Fruit fly (Drosophila melanogaster) whole organism, prepupa: ENCODE results near the gene Fer3HCH.

Experiments
- Blimp-1 ChIP-seq: fragments of 200-800 bp; sonication (Bioruptor generic); optimal IDR thresholded peaks from 3 replicates; lab custom pipeline; 2017; ENCODE audit warnings: missing biosample characterization, missing genetic modification characterization, mild to moderate bottlenecking, moderate library complexity, missing genetic modification reagents
- CG10669 ChIP-seq: fragments of 200-800 bp; sonication (Bioruptor generic); optimal IDR thresholded peaks from 3 replicates; lab custom pipeline; 2018; ENCODE audit warnings: missing biosample characterization, mild to moderate bottlenecking, missing genetic modification characterization, moderate library complexity
- CG11294 ChIP-seq: fragments of 200-800 bp; sonication (Bioruptor generic); IDR thresholded peaks from 2 replicates; pipeline ENCODE4 v1.3.6; 2022; ENCODE audit warnings: missing biosample characterization, missing genetic modification characterization
- CG11762 ChIP-seq: fragments of 200-800 bp; sonication (Bioruptor generic); optimal IDR thresholded peaks from 3 replicates; lab custom pipeline; 2016; ENCODE audit warnings: missing biosample characterization, missing genetic modification characterization; ENCODE audit not compliant: insufficient read depth
- CG15336 ChIP-seq: fragments of 200-800 bp; sonication (Bioruptor generic); IDR thresholded peaks from 2 replicates; pipeline ENCODE4 v1.3.6; 2022; ENCODE audit warnings: missing biosample characterization, missing genetic modification characterization
- CG1621 ChIP-seq: fragments of 200-800 bp; sonication (Bioruptor generic); optimal IDR thresholded peaks from 3 replicates; lab custom pipeline; 2018; ENCODE audit warnings: missing biosample characterization, mild to moderate bottlenecking, missing genetic modification characterization
- CG16779 ChIP-seq: fragments of 200-800 bp; sonication (Bioruptor generic); optimal IDR thresholded peaks from 3 replicates; lab custom pipeline; 2017; ENCODE audit warnings: missing biosample characterization, mild to moderate bottlenecking, missing genetic modification characterization
- CG3032 ChIP-seq: fragments of 200-800 bp; optimal IDR thresholded peaks from 2 replicates; lab custom pipeline; 2019; ENCODE audit warnings: missing biosample characterization, mild to moderate bottlenecking, missing genetic modification characterization, moderate library complexity
- CG31627 ChIP-seq: fragments of 200-800 bp; sonication (Bioruptor generic); optimal IDR thresholded peaks from 3 replicates; lab custom pipeline; 2016; ENCODE audit warnings: missing biosample characterization, missing genetic modification characterization
- CG32006 ChIP-seq: fragments of 200-800 bp; sonication (Bioruptor generic); optimal IDR thresholded peaks from 3 replicates; lab custom pipeline; 2017; ENCODE audit warnings: missing biosample characterization, mild to moderate bottlenecking, missing genetic modification characterization
- CG34406 ChIP-seq: fragments of 200-800 bp; sonication (Bioruptor generic); optimal IDR thresholded peaks from 3 replicates; lab custom pipeline; 2016; ENCODE audit warnings: missing biosample characterization, missing genetic modification characterization
- CG3919 ChIP-seq: fragments of 200-800 bp; sonication (Bioruptor generic); optimal IDR thresholded peaks from 3 replicates; lab custom pipeline; 2016; ENCODE audit warnings: missing biosample characterization, missing genetic modification characterization
- CG4318 ChIP-seq: fragments of 200-800 bp; sonication (Bioruptor generic); optimal IDR thresholded peaks from 3 replicates; lab custom pipeline; 2017; ENCODE audit warnings: missing biosample characterization, mild to moderate bottlenecking, missing genetic modification characterization
- CG6163 ChIP-seq: fragments of 200-800 bp; sonication (Bioruptor generic); IDR thresholded peaks from 3 replicates; pipeline ENCODE4 v1.3.6; 2022; ENCODE audit warnings: missing biosample characterization, missing genetic modification characterization
- CG6276 ChIP-seq: fragments of 200-800 bp; sonication (Bioruptor generic); optimal IDR thresholded peaks from 2 replicates; lab custom pipeline; 2017; ENCODE audit warnings: missing biosample characterization, mild to moderate bottlenecking, missing genetic modification characterization
- CG6792 ChIP-seq: fragments of 200-800 bp; sonication (Bioruptor generic); optimal IDR thresholded peaks from 3 replicates; lab custom pipeline; 2016; ENCODE audit warnings: missing biosample characterization, missing genetic modification characterization
- CG6854 ChIP-seq: fragments of 200-800 bp; sonication (Bioruptor generic); optimal IDR thresholded peaks from 2 replicates; lab custom pipeline; 2017; ENCODE audit warnings: missing biosample characterization, mild to moderate bottlenecking, missing genetic modification characterization
- CG7368 ChIP-seq: fragments of 200-800 bp; sonication (Bioruptor generic); optimal IDR thresholded peaks from 3 replicates; lab custom pipeline; 2016; ENCODE audit warnings: missing biosample characterization, missing genetic modification characterization
- CG8119 ChIP-seq: fragments of 200-800 bp; sonication (Bioruptor generic); IDR thresholded peaks from 3 replicates; pipeline ENCODE4 v1.3.6; 2022; ENCODE audit warnings: missing biosample characterization, missing genetic modification characterization
- CG8319 ChIP-seq: fragments of 200-800 bp; sonication (Bioruptor generic); optimal IDR thresholded peaks from 3 replicates; lab custom pipeline; 2016; ENCODE audit warnings: missing biosample characterization, missing genetic modification characterization
- CG8632 ChIP-seq: fragments of 200-800 bp; sonication (Bioruptor generic); optimal IDR thresholded peaks from 3 replicates; lab custom pipeline; 2016; ENCODE audit warnings: missing biosample characterization, missing genetic modification characterization
- CG9139 ChIP-seq: fragments of 200-800 bp; sonication (Bioruptor generic); optimal IDR thresholded peaks from 3 replicates; lab custom pipeline; 2017; ENCODE audit warnings: missing biosample characterization, mild to moderate bottlenecking, missing genetic modification characterization
- Eip78C ChIP-seq: fragments of 200-800 bp; sonication (Bioruptor generic); peaks from one replicate; lab custom pipeline; 2016; ENCODE audit warnings: missing biosample characterization, missing genetic modification characterization
- Ets21C ChIP-seq: fragments of 200-800 bp; sonication (Bioruptor generic); optimal IDR thresholded peaks from 3 replicates; lab custom pipeline; 2016; ENCODE audit warnings: missing biosample characterization, missing genetic modification characterization
- Gug ChIP-seq: fragments of 200-800 bp; sonication (Bioruptor generic); IDR thresholded peaks from 2 replicates; pipeline ENCODE4 v1.3.6; 2022; ENCODE audit warnings: missing biosample characterization, missing genetic modification characterization
- Hr38 ChIP-seq: sonication (Bioruptor generic); optimal IDR thresholded peaks from 2 replicates; lab custom pipeline; 2016; ENCODE audit warnings: missing biosample characterization, missing genetic modification characterization
- Hr39 ChIP-seq: fragments of 200-800 bp; sonication (Bioruptor generic); optimal IDR thresholded peaks from 2 replicates; lab custom pipeline; 2016; ENCODE audit warnings: missing biosample characterization, missing genetic modification characterization
- Hr4 ChIP-seq: fragments of 200-800 bp; sonication (Bioruptor generic); optimal IDR thresholded peaks from 3 replicates; lab custom pipeline; 2016; ENCODE audit warnings: missing biosample characterization, missing genetic modification characterization
- Lpt ChIP-seq: fragments of 200-800 bp; sonication (Bioruptor generic); optimal IDR thresholded peaks from 3 replicates; lab custom pipeline; 2016; ENCODE audit warnings: missing biosample characterization, missing genetic modification characterization
- OdsH ChIP-seq: fragments of 200-800 bp; sonication (Bioruptor generic); optimal IDR thresholded peaks from 3 replicates; lab custom pipeline; 2016; ENCODE audit warnings: missing biosample characterization, missing genetic modification characterization
- Smox ChIP-seq: fragments of 200-800 bp; sonication (Bioruptor generic); optimal IDR thresholded peaks from 3 replicates; lab custom pipeline; 2016; ENCODE audit warnings: missing biosample characterization, missing genetic modification characterization
- Sox102F ChIP-seq: fragments of 200-800 bp; sonication (Bioruptor generic); optimal IDR thresholded peaks from 2 replicates; lab custom pipeline; 2016; ENCODE audit warnings: missing biosample characterization, mild to moderate bottlenecking, missing genetic modification characterization
- acj6 ChIP-seq: fragments of 200-800 bp; sonication (Bioruptor generic); optimal IDR thresholded peaks from 3 replicates; lab custom pipeline; 2016; ENCODE audit warnings: missing biosample characterization, missing genetic modification characterization
- cyc ChIP-seq: fragments of 200-800 bp; sonication (Bioruptor generic); optimal IDR thresholded peaks from 3 replicates; lab custom pipeline; 2016; ENCODE audit warnings: missing biosample characterization, missing genetic modification characterization
- dac ChIP-seq: fragments of 200-800 bp; sonication (Bioruptor generic); optimal IDR thresholded peaks from 2 replicates; lab custom pipeline; 2017; ENCODE audit warnings: missing biosample characterization, mild to moderate bottlenecking, missing genetic modification characterization
- dsx ChIP-seq: fragments of 200-800 bp; optimal IDR thresholded peaks from 3 replicates; lab custom pipeline; 2019; ENCODE audit warnings: missing biosample characterization, mild to moderate bottlenecking, missing genetic modification characterization, moderate library complexity; ENCODE audit not compliant: poor library complexity, severe bottlenecking
- eg ChIP-seq: fragments of 200-800 bp; sonication (Bioruptor generic); IDR thresholded peaks from 3 replicates; pipeline ENCODE4 v1.3.6; 2022; ENCODE audit warnings: missing biosample characterization, missing genetic modification characterization
- esn ChIP-seq: fragments of 200-800 bp; sonication (Bioruptor generic); optimal IDR thresholded peaks from 2 replicates; lab custom pipeline; 2016; ENCODE audit warnings: missing biosample characterization, mild to moderate bottlenecking, missing genetic modification characterization, moderate library complexity
- fd85E ChIP-seq: fragments of 200-800 bp; sonication (Bioruptor generic); optimal IDR thresholded peaks from 3 replicates; lab custom pipeline; 2016; ENCODE audit warnings: missing biosample characterization, missing genetic modification characterization
- fkh ChIP-seq: fragments of 200-800 bp; sonication (Bioruptor generic); optimal IDR thresholded peaks from 3 replicates; lab custom pipeline; 2017; ENCODE audit warnings: missing biosample characterization, mild to moderate bottlenecking, missing genetic modification characterization, moderate library complexity
- lz ChIP-seq: fragments of 200-800 bp; sonication (Bioruptor generic); optimal IDR thresholded peaks from 3 replicates; lab custom pipeline; 2016; ENCODE audit warnings: missing biosample characterization, missing genetic modification characterization
- pdm3 ChIP-seq: fragments of 200-800 bp; sonication (Bioruptor generic); optimal IDR thresholded peaks from 3 replicates; lab custom pipeline; 2016; ENCODE audit warnings: missing biosample characterization, missing genetic modification characterization
- spab ChIP-seq: fragments of 200-800 bp; sonication (Bioruptor generic); optimal IDR thresholded peaks from 2 replicates; lab custom pipeline; 2017; ENCODE audit warnings: missing biosample characterization, mild to moderate bottlenecking, missing genetic modification characterization, missing genetic modification reagents
- svp ChIP-seq: fragments of 200-800 bp; sonication (Bioruptor generic); peaks from one replicate; lab custom pipeline; 2016; ENCODE audit warnings: missing biosample characterization, missing genetic modification characterization
- topi ChIP-seq: fragments of 200-800 bp; sonication (Bioruptor generic); optimal IDR thresholded peaks from 3 replicates; lab custom pipeline; 2016; ENCODE audit warnings: missing biosample characterization, missing genetic modification characterization

Gene Fer3HCH

dm6 chrX:13089920-13090655 is 17.9 kb downstream of the Fer3HCH start, which contains the start of gene hep (continued):
- no peak for TF ChIP-seq CG34406 (GFP tag; lab: Kevin White, UChicago)
- peak; percentile 35 for TF ChIP-seq CG32006
- no peak for TF ChIP-seq Hr39 (GFP tag; lab: Kevin White, UChicago)
- TF ChIP-seq CG6276 (GFP tag; lab: Kevin White, UChicago) = peak; percentile 42
- peak; percentile 28; the same call in 1 of the 2 replicates for TF ChIP-seq CG15336 (GFP tag; lab: Robert Waterston, UW)

- TF ChIP-seq Eip78C (GFP tag; lab: Kevin White, UChicago) (peak; percentile 7), Hr38 (GFP tag; lab: Kevin White, UChicago) (no peak), pdm3 (no peak)
- TF ChIP-seq, all 60 proteins: peak for 1
Measured at dm6 chrX:13089375-13089774, 18.6 kb downstream of the Fer3HCH start.

dm6 chrX:13088025-13088805 is 19.8 kb downstream of the Fer3HCH start:
- TF ChIP-seq fd85E (no peak), CG4318 (GFP tag; lab: Kevin White, UChicago) (peak; percentile 33), Ets21C (GFP tag; lab: Kevin White, UChicago) (peak; percentile 13), acj6 (GFP tag; lab: Kevin White, UChicago) (no peak), svp (peak; percentile 67), OdsH (GFP tag; lab: Kevin White, UChicago) (peak; percentile 32), Hr38 (GFP tag; lab: Kevin White, UChicago) (no peak), CG8119 (no peak), CG9139 (GFP tag; lab: Kevin White, UChicago) (no peak), CG10669 (peak; percentile 19), CG11762 (GFP tag; lab: Kevin White, UChicago) (no peak), Eip78C (GFP tag; lab: Kevin White, UChicago) (peak; percentile 59), CG8632 (GFP tag; lab: Kevin White, UChicago) (no peak), eg (GFP tag; lab: Robert Waterston, UW) (no peak), CG6792 (GFP tag; lab: Kevin White, UChicago) (no peak), Hr4 (GFP tag; lab: Kevin White, UChicago) (peak; percentile 49), CG6163 (GFP tag; lab: Robert Waterston, UW) (no peak), CG11294 (no peak), cyc (GFP tag; lab: Kevin White, UChicago) (peak; percentile 23), topi (GFP tag; lab: Kevin White, UChicago) (peak; percentile 7), CG3919 (no peak), Smox (GFP tag; lab: Kevin White, UChicago) (no peak), CG15336 (GFP tag; lab: Robert Waterston, UW) (no peak), spab (GFP tag; lab: Kevin White, UChicago) (no peak), CG31627 (GFP tag; lab: Kevin White, UChicago) (no peak), esn (GFP tag; lab: Kevin White, UChicago) (peak; percentile 19), CG7368 (GFP tag; lab: Kevin White, UChicago) (no peak), Sox102F (no peak), CG16779 (no peak), dac (GFP tag; lab: Kevin White, UChicago) (no peak), Lpt (GFP tag; lab: Kevin White, UChicago) (no peak), Hr39 (GFP tag; lab: Kevin White, UChicago) (peak; percentile 32), lz (no peak), dsx (GFP tag; lab: Kevin White, UChicago) (no peak), CG8319 (no peak), CG3032 (tag; lab: Kevin White, UChicago) (no peak), fkh (GFP tag; lab: Kevin White, UChicago) (peak; percentile 87), CG6854 (no peak), CG34406 (GFP tag; lab: Kevin White, UChicago) (no peak), Gug (no peak), CG32006 (peak; percentile 53), CG1621 (tag; lab: Kevin White, UChicago) (no peak), Blimp-1 (GFP tag; lab: Kevin White, UChicago) (no peak)
